Worm (Caenorhabditis elegans): ENCODE data around the gene lsm-1.

The lsm-1 gene

DNA sequence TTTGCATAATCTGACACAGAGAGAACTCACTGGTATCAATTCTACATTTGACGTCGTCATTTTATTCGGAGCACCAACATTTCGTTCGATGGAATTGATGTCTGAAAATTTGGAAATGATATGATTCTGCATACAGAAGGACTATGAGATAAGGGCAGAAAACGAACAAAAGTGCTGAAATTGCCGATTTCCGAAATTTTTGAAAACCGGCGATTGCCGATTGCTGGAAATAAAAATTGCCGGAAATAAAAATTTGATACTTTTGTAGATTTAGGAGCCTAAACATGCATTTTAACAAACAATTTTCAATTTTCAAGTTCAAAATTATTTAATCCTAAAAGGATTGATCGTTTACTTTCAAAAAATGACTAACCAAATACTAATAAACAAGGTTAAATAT, 37.4 kb upstream of the lsm-1 start, which contains the start of gene unc-53:
Gene unc-53, minus strand, starts transcription at position 101 of the 400 bp plus-strand sequence.
- TF ChIP-seq dmd-4 (tag; optimal IDR thresholded peaks at IDR 0.05) (no peak), F13H6.1 (tag; optimal IDR thresholded peaks at IDR 0.05) (no peak), unc-62 (GFP tag; optimal IDR thresholded peaks at IDR 0.05) (no peak), elt-3 (tag; optimal IDR thresholded peaks at IDR 0.05) (no peak), sem-4 (tag; optimal IDR thresholded peaks at IDR 0.05) (no peak), crh-2 (tag; optimal IDR thresholded peaks at IDR 0.05) (no peak), unc-55 (GFP tag; optimal IDR thresholded peaks at IDR 0.05) (no peak), unc-39 (tag; optimal IDR thresholded peaks at IDR 0.05) (no peak), ZK546.5 (tag; optimal IDR thresholded peaks at IDR 0.05) (no peak), lin-11 (tag; optimal IDR thresholded peaks at IDR 0.05) (no peak), R02D3.7 (tag; optimal IDR thresholded peaks at IDR 0.05) (no peak), nhr-21 (tag; optimal IDR thresholded peaks at IDR 0.05) (no peak), nhr-77 (tag; optimal IDR thresholded peaks at IDR 0.05) (no peak), gmeb-1 (tag; optimal IDR thresholded peaks at IDR 0.05) (no peak), zag-1 (tag; optimal IDR thresholded peaks at IDR 0.05) (no peak), peb-1 (tag; optimal IDR thresholded peaks at IDR 0.05) (no peak), elt-1 (tag; optimal IDR thresholded peaks at IDR 0.05) (no peak)

DNA sequence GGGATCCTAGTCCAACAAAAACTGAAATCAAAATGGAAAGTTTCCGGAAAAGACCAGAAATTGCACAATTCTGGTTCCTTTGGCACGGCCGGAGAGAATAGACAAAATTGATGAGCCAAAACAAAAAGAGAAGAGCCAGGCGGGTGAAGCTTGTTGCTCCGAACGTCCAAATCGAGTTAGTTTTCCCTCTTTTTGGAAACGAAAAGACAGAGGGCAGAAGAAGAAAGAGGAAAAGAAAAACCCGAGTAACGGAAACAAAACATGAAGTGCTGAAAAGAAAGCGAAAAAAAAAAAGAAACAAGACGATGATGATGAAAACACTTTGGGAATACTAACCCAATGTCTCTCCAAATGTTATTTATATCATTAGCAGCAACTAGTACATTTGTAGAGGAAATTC, 35.2 kb upstream of the lsm-1 start:
- no peak for TF ChIP-seq blmp-1 (tag; optimal IDR thresholded peaks at IDR 0.05; ENCODE audit: insufficient read depth)
- no peak for TF ChIP-seq sma-9 (GFP tag; optimal IDR thresholded peaks at IDR 0.05)
- no peak for TF ChIP-seq sma-9 (tag; optimal IDR thresholded peaks at IDR 0.05)
- no peak for TF ChIP-seq nhr-10 (tag; optimal IDR thresholded peaks at IDR 0.05)
- TF ChIP-seq lin-11 (tag; optimal IDR thresholded peaks at IDR 0.05), result no peak
- TF ChIP-seq crh-2 (tag; optimal IDR thresholded peaks at IDR 0.05), result no peak
- TF ChIP-seq nhr-237 (tag; optimal IDR thresholded peaks at IDR 0.05), result no peak
- TF ChIP-seq ztf-4 (tag; optimal IDR thresholded peaks at IDR 0.05), result no peak
- no peak for TF ChIP-seq mab-5 (tag; optimal IDR thresholded peaks at IDR 0.05)
- TF ChIP-seq egl-27 (tag; optimal IDR thresholded peaks at IDR 0.05), result no peak
- TF ChIP-seq R02D3.7 (tag; optimal IDR thresholded peaks at IDR 0.05), result no peak
- TF ChIP-seq C34F6.9 (tag; optimal IDR thresholded peaks at IDR 0.05), result no peak
- TF ChIP-seq nhr-77 (tag; optimal IDR thresholded peaks at IDR 0.05), result no peak
- no peak for TF ChIP-seq mdl-1 (tag; optimal IDR thresholded peaks at IDR 0.05)

DNA sequence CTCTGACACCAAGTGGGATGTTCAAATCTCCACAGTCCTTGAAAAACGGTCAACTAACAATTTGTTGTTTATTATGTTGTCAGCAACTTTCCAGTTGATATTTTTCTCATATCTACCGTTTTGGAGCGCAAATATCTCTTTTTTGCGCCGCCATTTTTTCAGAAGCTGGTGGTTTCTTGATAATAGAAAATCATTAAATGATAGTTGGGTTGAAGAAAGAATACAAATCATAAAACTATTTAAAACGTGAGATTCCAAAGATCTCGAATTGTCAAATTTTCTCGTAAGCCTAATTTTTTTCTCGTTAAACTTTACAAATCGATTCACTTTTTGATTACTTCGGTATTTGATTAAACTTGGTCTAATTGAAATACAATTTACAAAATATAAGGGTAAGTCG, 34.3 kb upstream of the lsm-1 start, which contains the start of gene rpl-42:
Gene rpl-42, plus strand, starts transcription at position 301 of the 400 bp plus-strand sequence.
- TF ChIP-seq snpc-4 (tag; optimal IDR thresholded peaks at IDR 0.05) (no peak), peb-1 (tag; optimal IDR thresholded peaks at IDR 0.05) (no peak)

DNA sequence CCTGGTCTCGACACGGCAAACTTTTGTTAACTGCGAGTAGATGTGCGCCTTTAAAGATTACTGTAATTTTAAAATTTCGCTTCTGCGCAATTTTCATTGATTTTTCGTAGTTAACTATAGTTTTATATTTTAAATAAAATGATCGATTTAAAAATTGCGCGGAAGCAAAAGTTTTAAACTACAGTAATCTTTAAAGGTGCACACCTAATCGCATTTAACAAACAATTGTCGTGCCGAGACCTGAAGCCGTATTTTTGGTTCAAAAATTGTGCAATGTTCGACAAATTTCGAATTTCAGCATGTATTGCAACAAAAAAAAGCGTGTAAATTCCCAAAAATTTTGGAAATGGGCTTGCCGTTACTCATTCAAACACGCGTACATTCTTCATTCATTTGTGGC, 32.3 kb upstream of the lsm-1 start:
- TF ChIP-seq mbf-1 (tag; optimal IDR thresholded peaks at IDR 0.05) (no peak), unc-39 (tag; optimal IDR thresholded peaks at IDR 0.05) (no peak), nhr-77 (tag; optimal IDR thresholded peaks at IDR 0.05) (no peak), nhr-10 (tag; optimal IDR thresholded peaks at IDR 0.05) (no peak), nhr-23 (tag; optimal IDR thresholded peaks at IDR 0.05) (no peak), fos-1 (tag; optimal IDR thresholded peaks at IDR 0.05) (no peak), F13H6.1 (tag; optimal IDR thresholded peaks at IDR 0.05) (no peak), ztf-1 (GFP tag; conservative IDR thresholded peaks at IDR 0.05) (no peak), alr-1 (tag; optimal IDR thresholded peaks at IDR 0.05) (no peak), egl-27 (tag; optimal IDR thresholded peaks at IDR 0.05) (no peak)

DNA sequence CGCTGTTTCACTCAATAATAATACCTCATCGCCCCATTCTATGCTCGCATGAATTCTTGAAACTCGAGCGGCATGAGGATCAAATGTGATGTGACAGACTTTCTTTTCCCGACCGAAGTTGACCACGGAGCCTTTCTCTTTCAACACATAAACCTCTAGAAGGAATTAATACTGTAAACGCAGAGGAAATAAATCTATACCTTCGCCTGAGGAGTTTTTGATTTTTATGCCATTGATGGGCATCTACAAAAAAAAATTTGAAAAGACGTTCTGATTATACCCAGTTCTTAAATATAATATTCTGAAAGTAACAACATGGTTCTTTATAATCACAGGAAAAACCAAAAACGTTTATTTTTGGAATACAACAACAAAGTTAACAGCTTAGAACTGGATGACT, 30.5 kb upstream of the lsm-1 start, which contains the start of gene nbs-1:
Gene nbs-1, minus strand, starts transcription at position 246 of the 400 bp plus-strand sequence.
- TF ChIP-seq peb-1 (tag; optimal IDR thresholded peaks at IDR 0.05) (no peak), lin-11 (tag; optimal IDR thresholded peaks at IDR 0.05) (no peak), lsy-2 (tag; optimal IDR thresholded peaks at IDR 0.05) (no peak), ztf-4 (tag; optimal IDR thresholded peaks at IDR 0.05) (no peak), nhr-10 (tag; optimal IDR thresholded peaks at IDR 0.05) (no peak), ZK546.5 (tag; optimal IDR thresholded peaks at IDR 0.05) (no peak), elt-1 (tag; optimal IDR thresholded peaks at IDR 0.05) (no peak), aly-2 (tag; optimal IDR thresholded peaks at IDR 0.05) (no peak), alr-1 (tag; optimal IDR thresholded peaks at IDR 0.05) (no peak), lin-13 (GFP tag; optimal IDR thresholded peaks at IDR 0.05) (no peak)
